Worm (Caenorhabditis elegans) whole organism, L2 larva: Measurements from ENCODE around the gene let-754.
A peak's percentile ranks its signal among the peaks of the same experiment; 100 is the strongest.

ENCODE experiments used
- C34F6.9 ChIP-seq: fragments of 150-350 bp; optimal IDR thresholded peaks from 2 replicates; lab custom pipeline; 2014; ENCODE audit warnings: missing biosample characterization, missing genetic modification characterization
- F13H6.1 ChIP-seq: sonication (generic microtip); optimal IDR thresholded peaks from 2 replicates; lab custom pipeline; 2016; ENCODE audit warnings: missing genetic modification characterization, missing compliant biosample characterization
- R02D3.7 ChIP-seq: fragments of 150-350 bp; optimal IDR thresholded peaks from 2 replicates; lab custom pipeline; 2014; ENCODE audit warnings: missing biosample characterization, missing genetic modification characterization
- Y55F3AM.14 ChIP-seq: fragments of 200-800 bp; sonication (Bioruptor generic); optimal IDR thresholded peaks from 2 replicates; lab custom pipeline; 2018; ENCODE audit warnings: mild to moderate bottlenecking, missing genetic modification characterization, missing compliant biosample characterization
- alr-1 ChIP-seq: fragments of 150-350 bp; optimal IDR thresholded peaks from 2 replicates; lab custom pipeline; 2014; ENCODE audit warnings: missing biosample characterization, missing genetic modification characterization
- aly-2 ChIP-seq: fragments of 150-350 bp; optimal IDR thresholded peaks from 2 replicates; lab custom pipeline; 2014; ENCODE audit warnings: missing biosample characterization, missing genetic modification characterization
- ama-1 ChIP-seq: fragments of 150-350 bp; optimal IDR thresholded peaks from 2 replicates; lab custom pipeline; 2018; ENCODE audit warnings: inconsistent platforms
- blmp-1 ChIP-seq: sonication (generic microtip); optimal IDR thresholded peaks from 2 replicates; lab custom pipeline; 2017; ENCODE audit warnings: missing genetic modification characterization, mild to moderate bottlenecking, missing compliant biosample characterization, antibody characterized with exemption, moderate library complexity; ENCODE audit not compliant: insufficient read depth
- ceh-16 ChIP-seq: fragments of 150-350 bp; optimal IDR thresholded peaks from 2 replicates; lab custom pipeline; 2014; ENCODE audit warnings: missing biosample characterization, missing genetic modification characterization
- crh-2 ChIP-seq: sonication (generic microtip); optimal IDR thresholded peaks from 2 replicates; lab custom pipeline; 2017; ENCODE audit warnings: missing biosample characterization, missing genetic modification characterization
- dmd-4 ChIP-seq: sonication (generic microtip); optimal IDR thresholded peaks from 2 replicates; lab custom pipeline; 2017; ENCODE audit warnings: missing biosample characterization, missing genetic modification characterization
- egl-27 ChIP-seq: sonication (generic microtip); optimal IDR thresholded peaks from 3 replicates; lab custom pipeline; 2017; ENCODE audit warnings: missing biosample characterization, missing genetic modification reagents, missing genetic modification characterization
- elt-1 ChIP-seq: fragments of 150-350 bp; optimal IDR thresholded peaks from 2 replicates; lab custom pipeline; 2014; ENCODE audit warnings: missing biosample characterization, missing genetic modification characterization
- fos-1 ChIP-seq: fragments of 150-350 bp; optimal IDR thresholded peaks from 2 replicates; lab custom pipeline; 2014; ENCODE audit warnings: missing biosample characterization, missing genetic modification characterization
- gmeb-1 ChIP-seq: fragments of 150-350 bp; optimal IDR thresholded peaks from 2 replicates; lab custom pipeline; 2014; ENCODE audit warnings: missing biosample characterization, missing genetic modification characterization
- lin-11 ChIP-seq: fragments of 150-350 bp; sonication (generic microtip); optimal IDR thresholded peaks from 2 replicates; lab custom pipeline; 2014; ENCODE audit warnings: missing biosample characterization, missing genetic modification characterization, inconsistent platforms, mixed read lengths
- lin-13 ChIP-seq: fragments of 150-350 bp; optimal IDR thresholded peaks from 2 replicates; lab custom pipeline; 2014; ENCODE audit warnings: missing biosample characterization, missing genetic modification reagents, missing genetic modification characterization
- lin-39 ChIP-seq: fragments of 150-350 bp; optimal IDR thresholded peaks from 2 replicates; lab custom pipeline; 2014; ENCODE audit warnings: missing biosample characterization, missing genetic modification reagents, missing genetic modification characterization
- lsy-2 ChIP-seq, 2 experiments: fragments of 150-350 bp in 1 of 2; sonication (generic microtip) in 1 of 2; optimal IDR thresholded peaks; 2 replicates each; lab custom pipeline; 2014 to 2017; ENCODE audit warnings: missing biosample characterization in 2 of 2, missing genetic modification characterization in 2 of 2
- mab-5 ChIP-seq: fragments of 150-350 bp; optimal IDR thresholded peaks from 2 replicates; lab custom pipeline; 2014; ENCODE audit warnings: missing biosample characterization, missing genetic modification characterization
- mbf-1 ChIP-seq: sonication (generic microtip); optimal IDR thresholded peaks from 2 replicates; lab custom pipeline; 2017; ENCODE audit warnings: missing biosample characterization, missing genetic modification characterization
- mdl-1 ChIP-seq, 2 experiments: fragments of 150-350 bp in 1 of 2; sonication (generic microtip) in 1 of 2; optimal IDR thresholded peaks; 2 replicates each; lab custom pipeline; 2017; ENCODE audit warnings: missing biosample characterization in 2 of 2, missing genetic modification characterization in 2 of 2
- nhr-10 ChIP-seq: sonication (generic microtip); optimal IDR thresholded peaks from 2 replicates; lab custom pipeline; 2017; ENCODE audit warnings: missing biosample characterization, missing genetic modification characterization
- nhr-11 ChIP-seq: fragments of 150-350 bp; optimal IDR thresholded peaks from 2 replicates; lab custom pipeline; 2014; ENCODE audit warnings: missing biosample characterization, missing genetic modification characterization
- nhr-12 ChIP-seq: fragments of 150-350 bp; optimal IDR thresholded peaks from 2 replicates; lab custom pipeline; 2014; ENCODE audit warnings: missing biosample characterization, missing genetic modification characterization
- nhr-129 ChIP-seq: fragments of 150-350 bp; optimal IDR thresholded peaks from 2 replicates; lab custom pipeline; 2014; ENCODE audit warnings: missing biosample characterization, missing genetic modification characterization
- nhr-21 ChIP-seq: fragments of 150-350 bp; optimal IDR thresholded peaks from 2 replicates; lab custom pipeline; 2014; ENCODE audit warnings: missing biosample characterization, missing genetic modification characterization
- nhr-23 ChIP-seq: fragments of 150-350 bp; optimal IDR thresholded peaks from 2 replicates; lab custom pipeline; 2014; ENCODE audit warnings: missing biosample characterization, missing genetic modification reagents, missing genetic modification characterization
- nhr-237 ChIP-seq: fragments of 150-350 bp; optimal IDR thresholded peaks from 2 replicates; lab custom pipeline; 2014; ENCODE audit warnings: missing biosample characterization, missing genetic modification characterization
- nhr-25 ChIP-seq: fragments of 150-350 bp; sonication (generic microtip); optimal IDR thresholded peaks from 3 replicates; lab custom pipeline; 2014; ENCODE audit warnings: missing biosample characterization, missing genetic modification characterization
- nhr-6 ChIP-seq: fragments of 150-350 bp; optimal IDR thresholded peaks from 2 replicates; lab custom pipeline; 2014; ENCODE audit warnings: missing biosample characterization, missing genetic modification characterization
- nhr-77 ChIP-seq: fragments of 150-350 bp; optimal IDR thresholded peaks from 2 replicates; lab custom pipeline; 2014; ENCODE audit warnings: missing biosample characterization, missing genetic modification characterization
- peb-1 ChIP-seq: fragments of 150-350 bp; optimal IDR thresholded peaks from 2 replicates; lab custom pipeline; 2014; ENCODE audit warnings: missing biosample characterization, missing genetic modification characterization
- sem-4 ChIP-seq: fragments of 150-350 bp; optimal IDR thresholded peaks from 2 replicates; lab custom pipeline; 2014; ENCODE audit warnings: missing biosample characterization, missing genetic modification reagents, missing genetic modification characterization
- skn-1 ChIP-seq: sonication (generic microtip); optimal IDR thresholded peaks from 2 replicates; lab custom pipeline; 2017; ENCODE audit warnings: missing biosample characterization, missing genetic modification characterization
- sma-3 ChIP-seq: sonication (generic microtip); optimal IDR thresholded peaks from 2 replicates; lab custom pipeline; 2016; ENCODE audit warnings: missing genetic modification reagents, missing genetic modification characterization, missing compliant biosample characterization
- sma-9 ChIP-seq, 2 experiments: fragments of 150-350 bp in 1 of 2; sonication (generic microtip) in 1 of 2; optimal IDR thresholded peaks; 2 replicates each; lab custom pipeline; 2014 to 2016; ENCODE audit warnings: missing genetic modification characterization in 2 of 2, mild to moderate bottlenecking in 1 of 2, missing biosample characterization in 1 of 2, missing compliant biosample characterization in 1 of 2, missing genetic modification reagents in 1 of 2, moderate library complexity in 1 of 2
- snpc-4 ChIP-seq: fragments of 150-350 bp; optimal IDR thresholded peaks from 2 replicates; lab custom pipeline; 2014; ENCODE audit warnings: missing biosample characterization, missing genetic modification characterization
- unc-39 ChIP-seq: fragments of 150-350 bp; optimal IDR thresholded peaks from 2 replicates; lab custom pipeline; 2014; ENCODE audit warnings: missing biosample characterization, missing genetic modification characterization
- unc-55 ChIP-seq: fragments of 150-350 bp; sonication (generic microtip); optimal IDR thresholded peaks from 3 replicates; lab custom pipeline; 2014; ENCODE audit warnings: missing biosample characterization, missing genetic modification reagents, missing genetic modification characterization
- unc-62 ChIP-seq: fragments of 150-350 bp; optimal IDR thresholded peaks from 2 replicates; lab custom pipeline; 2014; ENCODE audit warnings: missing biosample characterization, missing genetic modification reagents, missing genetic modification characterization
- zag-1 ChIP-seq: fragments of 150-350 bp; optimal IDR thresholded peaks from 2 replicates; lab custom pipeline; 2014; ENCODE audit warnings: missing biosample characterization, missing genetic modification characterization
- ztf-1 ChIP-seq: fragments of 200-800 bp; sonication (Bioruptor generic); conservative IDR thresholded peaks from 2 replicates; pipeline ENCODE4 v1.3.6; 2022; ENCODE audit warnings: missing genetic modification characterization, missing compliant biosample characterization
- ztf-4 ChIP-seq: fragments of 150-350 bp; optimal IDR thresholded peaks from 2 replicates; lab custom pipeline; 2014; ENCODE audit warnings: missing biosample characterization, missing genetic modification characterization

The let-754 gene

ce11 chrIII:7978723-7979122 lies 25.6 kb upstream of the let-754 start:
- TF ChIP-seq dmd-4 (tag; lab: Kevin White, UChicago): no peak
- TF ChIP-seq alr-1 (tag; lab: Kevin White, UChicago): no peak
- TF ChIP-seq R02D3.7: no peak
- TF ChIP-seq unc-62 (GFP tag; lab: Kevin White, UChicago): no peak
- TF ChIP-seq mbf-1: no peak
- no peak for TF ChIP-seq ztf-1 (GFP tag; lab: Robert Waterston, UW)
- TF ChIP-seq unc-39 (tag; lab: Kevin White, UChicago): no peak
- peak; percentile 9 for TF ChIP-seq blmp-1 (tag; lab: Kevin White, UChicago)
- TF ChIP-seq aly-2 (tag; lab: Kevin White, UChicago): no peak
- no peak for TF ChIP-seq lin-39 (tag; lab: Kevin White, UChicago)
- TF ChIP-seq fos-1: peak; percentile 20
- TF ChIP-seq zag-1 (tag; lab: Kevin White, UChicago): no peak
- TF ChIP-seq ama-1 (lab: Kevin White, UChicago): no peak
- TF ChIP-seq skn-1 (tag; lab: Kevin White, UChicago): no peak
- TF ChIP-seq mab-5 (tag; lab: Kevin White, UChicago): peak; percentile 14
- TF ChIP-seq nhr-10 (tag; lab: Kevin White, UChicago): no peak
- TF ChIP-seq C34F6.9 (tag; lab: Kevin White, UChicago): peak; percentile 65
- peak; percentile 33 for TF ChIP-seq lin-13 (GFP tag; lab: Kevin White, UChicago)
- peak; percentile 43 for TF ChIP-seq unc-55 (GFP tag; lab: Kevin White, UChicago)
- no peak for TF ChIP-seq elt-1 (tag; lab: Kevin White, UChicago)
- no peak for TF ChIP-seq sem-4 (tag; lab: Kevin White, UChicago)
- peak in 1 of 2 experiments; percentile 64 for TF ChIP-seq lsy-2 (tag; optimal IDR thresholded peaks at IDR 0.05; lab: Kevin White, UChicago)
- peak in 1 of 2 experiments; percentile 2 for TF ChIP-seq mdl-1 (tag; optimal IDR thresholded peaks at IDR 0.05; lab: Kevin White, UChicago)
- no peak for TF ChIP-seq ceh-16 (tag; lab: Kevin White, UChicago)
- peak; percentile 42 for TF ChIP-seq sma-9 (GFP tag; optimal IDR thresholded peaks at IDR 0.05; lab: Kevin White, UChicago)
- TF ChIP-seq sma-9 (tag; optimal IDR thresholded peaks at IDR 0.05; lab: Kevin White, UChicago): no peak
- TF ChIP-seq snpc-4: no peak
- no peak for TF ChIP-seq lin-11 (tag; lab: Kevin White, UChicago)
- TF ChIP-seq nhr-25 (tag; lab: Kevin White, UChicago): peak; percentile 66
- TF ChIP-seq nhr-11 (tag; lab: Kevin White, UChicago): no peak
- no peak for TF ChIP-seq egl-27 (tag; lab: Kevin White, UChicago)
- TF ChIP-seq nhr-21 (tag; lab: Kevin White, UChicago): no peak
- no peak for TF ChIP-seq nhr-77 (tag; lab: Kevin White, UChicago)
- TF ChIP-seq nhr-23: no peak
- no peak for TF ChIP-seq Y55F3AM.14 (GFP tag; lab: Kevin White, UChicago)
- TF ChIP-seq crh-2 (tag; lab: Kevin White, UChicago): peak; percentile 73
- peak; percentile 32 for TF ChIP-seq gmeb-1 (tag; lab: Kevin White, UChicago)
- peak; percentile 84 for TF ChIP-seq sma-3 (GFP tag; lab: Kevin White, UChicago)
- TF ChIP-seq ztf-4: peak; percentile 30
- no peak for TF ChIP-seq nhr-237
- no peak for TF ChIP-seq nhr-12
- peak; percentile 70 for TF ChIP-seq F13H6.1
- TF ChIP-seq nhr-129 (tag; lab: Kevin White, UChicago): peak; percentile 54
- no peak for TF ChIP-seq nhr-6 (tag; lab: Kevin White, UChicago)
- TF ChIP-seq peb-1 (tag; lab: Kevin White, UChicago): no peak

ce11 chrIII:7978289-7978688 lies 25.2 kb upstream of the let-754 start:
- no peak for TF ChIP-seq C34F6.9 (tag; lab: Kevin White, UChicago)
- no peak for TF ChIP-seq mbf-1
- TF ChIP-seq lin-11 (tag; lab: Kevin White, UChicago): no peak
- peak; percentile 26 for TF ChIP-seq nhr-21 (tag; lab: Kevin White, UChicago)
